Fruit fly (Drosophila melanogaster): ENCODE data around the gene CG46399.

The CG46399 gene

dm6 chrX:14882536-14883118 lies 23.6 kb downstream of the CG46399 start, which contains the start of the genes CG45064 and CG45065 (continued):
- peak in 1 of 3 experiments; percentile 79 for TF ChIP-seq lola (GFP tag; optimal IDR thresholded peaks at IDR 0.05)
- peak; percentile 23 for TF ChIP-seq CG6765 (GFP tag; optimal IDR thresholded peaks at IDR 0.05)
- TF ChIP-seq gt (GFP tag; IDR thresholded peaks at IDR 0.05) = 0 out of 2 replicates have a peak, but pooled peaks have one; percentile 44
- TF ChIP-seq CG18476 (GFP tag; optimal IDR thresholded peaks at IDR 0.05) = peak; percentile 67
- TF ChIP-seq sna (GFP tag; IDR thresholded peaks at IDR 0.05; ENCODE audit: partially characterized antibody) = no peak
- peak; percentile 81 for TF ChIP-seq NfI (GFP tag; optimal IDR thresholded peaks at IDR 0.05)
- peak; percentile 61; the same call in 1 of the 2 replicates for TF ChIP-seq peb (GFP tag; IDR thresholded peaks at IDR 0.05)
- TF ChIP-seq crp (GFP tag; optimal IDR thresholded peaks at IDR 0.05) = peak in 1 of 2 experiments; percentile 31
- peak; percentile 84 for TF ChIP-seq CG1529 (GFP tag; optimal IDR thresholded peaks at IDR 0.05)
- TF ChIP-seq CG1233 (GFP tag; optimal IDR thresholded peaks at IDR 0.05) = peak; percentile 63
- peak; percentile 49 for TF ChIP-seq CG13296 (GFP tag; optimal IDR thresholded peaks at IDR 0.05)
- TF ChIP-seq her (GFP tag; optimal IDR thresholded peaks at IDR 0.05) = peak; percentile 77
- no peak for TF ChIP-seq CG33557 (GFP tag; optimal IDR thresholded peaks at IDR 0.05)
- TF ChIP-seq bcd (GFP tag; optimal IDR thresholded peaks at IDR 0.05) = peak; percentile 81
- TF ChIP-seq Mes4 (GFP tag; optimal IDR thresholded peaks at IDR 0.05) = peak; percentile 79
- peak; percentile 62 for TF ChIP-seq CG14014 (GFP tag; IDR thresholded peaks at IDR 0.05)
- TF ChIP-seq CG8478 (optimal IDR thresholded peaks at IDR 0.05) = no peak
- TF ChIP-seq CG14050 (GFP tag; IDR thresholded peaks at IDR 0.05) = peak; percentile 82
- no peak for TF ChIP-seq HLH4C (GFP tag; IDR thresholded peaks at IDR 0.05; ENCODE audit: partially characterized antibody)
- TF ChIP-seq Antp (GFP tag; optimal IDR thresholded peaks at IDR 0.05) = peak; percentile 76
- TF ChIP-seq sr (GFP tag; IDR thresholded peaks at IDR 0.05) = peak; percentile 74; the same call in 1 of the 3 replicates
- peak; percentile 92 for TF ChIP-seq CG11504 (tag; optimal IDR thresholded peaks at IDR 0.05)
- no peak for TF ChIP-seq ato (GFP tag; IDR thresholded peaks at IDR 0.05; ENCODE audit: partially characterized antibody)
- TF ChIP-seq Fer3 (tag; optimal IDR thresholded peaks at IDR 0.05) = peak; percentile 65
- TF ChIP-seq Ptx1 (GFP tag; IDR thresholded peaks at IDR 0.05) = peak; percentile 88
- TF ChIP-seq CG43689 (GFP tag; IDR thresholded peaks at IDR 0.05) = no peak
- TF ChIP-seq Gsc (GFP tag; IDR thresholded peaks at IDR 0.05) = peak; percentile 59; the same call in 1 of the 2 replicates
- peak; percentile 95 for TF ChIP-seq Sox102F (GFP tag; optimal IDR thresholded peaks at IDR 0.05)
- TF ChIP-seq CG12659 (GFP tag; optimal IDR thresholded peaks at IDR 0.05) = peak; percentile 71
- no peak; the same call in 1 of the 2 replicates for TF ChIP-seq klu (GFP tag; IDR thresholded peaks at IDR 0.05)
- no peak for TF ChIP-seq toy (GFP tag; IDR thresholded peaks at IDR 0.05)
- peak; percentile 83 for TF ChIP-seq CG12219 (GFP tag; optimal IDR thresholded peaks at IDR 0.05)
- TF ChIP-seq E2f2 (GFP tag; IDR thresholded peaks at IDR 0.05) = peak; percentile 45; the same call in 1 of the 2 replicates
- TF ChIP-seq CG31365 (tag; optimal IDR thresholded peaks at IDR 0.05) = peak; percentile 53
- peak; percentile 43 for TF ChIP-seq sd (tag; optimal IDR thresholded peaks at IDR 0.05)
- TF ChIP-seq fd102C (GFP tag; optimal IDR thresholded peaks at IDR 0.05) = no peak
- no peak for TF ChIP-seq CG42726 (GFP tag; IDR thresholded peaks at IDR 0.05; ENCODE audit: partially characterized antibody)
- peak; percentile 65 for TF ChIP-seq Bteb2 (GFP tag; optimal IDR thresholded peaks at IDR 0.05)
- TF ChIP-seq CG3065 (GFP tag; optimal IDR thresholded peaks at IDR 0.05) = no peak
- TF ChIP-seq Adf1 (GFP tag; IDR thresholded peaks at IDR 0.05) = no peak
- TF ChIP-seq Fer1 (GFP tag; optimal IDR thresholded peaks at IDR 0.05) = peak; percentile 75
- TF ChIP-seq Camta (GFP tag; optimal IDR thresholded peaks at IDR 0.05) = peak; percentile 83
- no peak for TF ChIP-seq CG7963 (GFP tag; IDR thresholded peaks at IDR 0.05; ENCODE audit: partially characterized antibody)
- peak; percentile 64 for TF ChIP-seq CG17568 (GFP tag; optimal IDR thresholded peaks at IDR 0.05)
- TF ChIP-seq chif (GFP tag; optimal IDR thresholded peaks at IDR 0.05) = peak; percentile 70 to 84
- peak; percentile 73 for TF ChIP-seq CG7357 (GFP tag; IDR thresholded peaks at IDR 0.05)
- TF ChIP-seq sug (tag; optimal IDR thresholded peaks at IDR 0.05) = peak; percentile 40
- TF ChIP-seq Ets65A (GFP tag) = peak; percentile 96
- peak; percentile 64 for TF ChIP-seq wek (GFP tag; optimal IDR thresholded peaks at IDR 0.05)
